Worm (Caenorhabditis elegans) whole organism, mixed stage, embryonic: ENCODE results near the gene Y22D7AL.16.

Source experiments
- ces-1 ChIP-seq: fragments of 150-350 bp; optimal IDR thresholded peaks from 2 replicates; lab custom pipeline; 2014; ENCODE audit warnings: missing biosample characterization, missing genetic modification reagents, missing genetic modification characterization
- elt-1 ChIP-seq: sonication (generic microtip); optimal IDR thresholded peaks from 2 replicates; lab custom pipeline; 2017; ENCODE audit warnings: missing genetic modification characterization, mild to moderate bottlenecking, missing compliant biosample characterization, antibody characterized with exemption, moderate library complexity, borderline replicate concordance; ENCODE audit not compliant: insufficient read depth
- lsy-2 ChIP-seq: fragments of 150-350 bp; optimal IDR thresholded peaks from 2 replicates; lab custom pipeline; 2014; ENCODE audit warnings: missing biosample characterization, missing genetic modification characterization
- mab-5 ChIP-seq: fragments of 150-350 bp; optimal IDR thresholded peaks from 2 replicates; lab custom pipeline; 2014; ENCODE audit warnings: missing biosample characterization, missing genetic modification characterization
- mep-1 ChIP-seq: fragments of 150-350 bp; optimal IDR thresholded peaks from 2 replicates; lab custom pipeline; 2017; ENCODE audit warnings: missing biosample characterization, missing genetic modification reagents, missing genetic modification characterization, inconsistent platforms
- nhr-237 ChIP-seq: fragments of 150-350 bp; optimal IDR thresholded peaks from 2 replicates; lab custom pipeline; 2014; ENCODE audit warnings: missing biosample characterization, missing genetic modification characterization
- nhr-76 ChIP-seq: sonication (generic microtip); optimal IDR thresholded peaks from 2 replicates; lab custom pipeline; 2017; ENCODE audit warnings: missing biosample characterization, missing genetic modification characterization
- pha-4 ChIP-seq: fragments of 150-350 bp; optimal IDR thresholded peaks from 2 replicates; lab custom pipeline; 2018; ENCODE audit warnings: missing biosample characterization, missing genetic modification reagents, missing genetic modification characterization
- sem-2 ChIP-seq: fragments of 200-800 bp; sonication (Bioruptor generic); optimal IDR thresholded peaks from 2 replicates; lab custom pipeline; 2018; ENCODE audit warnings: mild to moderate bottlenecking, missing genetic modification characterization, missing compliant biosample characterization
- ztf-11 ChIP-seq: fragments of 150-350 bp; optimal IDR thresholded peaks from 2 replicates; lab custom pipeline; 2014; ENCODE audit warnings: missing biosample characterization, missing genetic modification characterization

ce11 chrIII:1665373-1665772 lies 357 bp upstream of the Y22D7AL.16 start:
- TF ChIP-seq mab-5 (tag; lab: Kevin White, UChicago) (no peak), lsy-2 (tag; lab: Kevin White, UChicago) (no peak), ztf-11 (tag; lab: Kevin White, UChicago) (no peak), pha-4 (tag; lab: Kevin White, UChicago) (no peak), sem-2 (no peak), nhr-76 (tag; lab: Kevin White, UChicago) (no peak), nhr-237 (tag; lab: Kevin White, UChicago) (no peak), ces-1 (GFP tag; lab: Kevin White, UChicago) (no peak), elt-1 (tag; lab: Kevin White, UChicago) (no peak), mep-1 (tag; lab: Kevin White, UChicago) (no peak)
